Fruit fly (Drosophila melanogaster) whole organism, wandering third instar larva: ENCODE results near the gene GlnRS.

Source experiments
- Abd-B ChIP-seq: fragments of >200 bp; optimal IDR thresholded peaks from 2 replicates; lab custom pipeline; 2017; ENCODE audit warnings: missing biosample characterization, missing genetic modification characterization
- CG32264 ChIP-seq: fragments of 200-800 bp; sonication (Bioruptor generic); optimal IDR thresholded peaks from 2 replicates; lab custom pipeline; 2016; ENCODE audit warnings: missing biosample characterization, missing genetic modification characterization
- CG9705 ChIP-seq: fragments of 200-800 bp; sonication (Bioruptor generic); optimal IDR thresholded peaks from 2 replicates; lab custom pipeline; 2018; ENCODE audit warnings: missing biosample characterization, mild to moderate bottlenecking, missing genetic modification characterization
- CrebA ChIP-seq: fragments of 200-800 bp; sonication (Bioruptor generic); optimal IDR thresholded peaks from 2 replicates; lab custom pipeline; 2016; ENCODE audit warnings: missing biosample characterization, mild to moderate bottlenecking, missing genetic modification characterization, borderline replicate concordance
- Dfd ChIP-seq: fragments of >200 bp; optimal IDR thresholded peaks from 2 replicates; lab custom pipeline; 2017; ENCODE audit warnings: missing biosample characterization, missing genetic modification characterization
- Dif ChIP-seq: fragments of 200-275, 200-300 bp; sonication (Bioruptor generic); optimal IDR thresholded peaks from 2 replicates; lab custom pipeline; 2018; ENCODE audit warnings: missing biosample characterization, missing genetic modification characterization; ENCODE audit not compliant: partially characterized antibody
- GATAd ChIP-seq: sonication (Bioruptor generic); optimal IDR thresholded peaks from 2 replicates; lab custom pipeline; 2016; ENCODE audit warnings: missing biosample characterization, missing genetic modification characterization
- HLH106 ChIP-seq: fragments of 200-800 bp; optimal IDR thresholded peaks from 3 replicates; lab custom pipeline; 2019; ENCODE audit warnings: missing biosample characterization, mild to moderate bottlenecking, missing genetic modification characterization, moderate library complexity
- Hnf4 ChIP-seq: fragments of 200-800 bp; sonication (Bioruptor generic); optimal IDR thresholded peaks from 2 replicates; lab custom pipeline; 2016; ENCODE audit warnings: missing biosample characterization, mild to moderate bottlenecking, missing genetic modification characterization
- Hr78 ChIP-seq: fragments of >200 bp; optimal IDR thresholded peaks from 2 replicates; lab custom pipeline; 2017; ENCODE audit warnings: missing biosample characterization, missing genetic modification characterization
- Hr83 ChIP-seq: fragments of 200-300 bp; sonication (Bioruptor generic); optimal IDR thresholded peaks from 2 replicates; lab custom pipeline; 2016; ENCODE audit warnings: missing biosample characterization, mild to moderate bottlenecking, missing genetic modification characterization, moderate library complexity; ENCODE audit not compliant: poor library complexity, severe bottlenecking
- Jra ChIP-seq: sonication (Bioruptor generic); optimal IDR thresholded peaks from 2 replicates; lab custom pipeline; 2016; ENCODE audit warnings: missing biosample characterization, missing genetic modification characterization
- Mio ChIP-seq: sonication (Bioruptor generic); optimal IDR thresholded peaks from 2 replicates; lab custom pipeline; 2016; ENCODE audit warnings: missing biosample characterization, missing genetic modification characterization
- Myc ChIP-seq: fragments of >200 bp; optimal IDR thresholded peaks from 2 replicates; lab custom pipeline; 2017
- N ChIP-seq: fragments of >200 bp; optimal IDR thresholded peaks from 2 replicates; lab custom pipeline; 2018; ENCODE audit warnings: missing biosample characterization, missing external identifiers, missing genetic modification characterization
- OdsH ChIP-seq: fragments of 200-800 bp; sonication (Bioruptor generic); optimal IDR thresholded peaks from 2 replicates; lab custom pipeline; 2016; ENCODE audit warnings: missing biosample characterization, mild to moderate bottlenecking, missing genetic modification characterization
- Rel ChIP-seq, 2 experiments: fragments of 200-800 bp; sonication (Bioruptor generic) in 1 of 2; optimal IDR thresholded peaks; 2 replicates in 1 of 2; 3 replicates in 1 of 2; lab custom pipeline; 2016 to 2019; ENCODE audit warnings: mild to moderate bottlenecking in 2 of 2, missing biosample characterization in 2 of 2, missing genetic modification characterization in 2 of 2, moderate library complexity in 1 of 2
- Sp1 ChIP-seq: fragments of 200-800 bp; sonication (Bioruptor generic); optimal IDR thresholded peaks from 3 replicates; lab custom pipeline; 2019; ENCODE audit warnings: missing biosample characterization, mild to moderate bottlenecking, missing genetic modification characterization, moderate library complexity
- Vsx2 ChIP-seq: fragments of 200-300, 225-300 bp; sonication (Bioruptor generic); optimal IDR thresholded peaks from 2 replicates; lab custom pipeline; 2018; ENCODE audit warnings: missing biosample characterization, missing genetic modification characterization; ENCODE audit not compliant: partially characterized antibody
- br ChIP-seq: fragments of 200-800 bp; sonication (Bioruptor generic); optimal IDR thresholded peaks from 2 replicates; lab custom pipeline; 2016; ENCODE audit warnings: missing biosample characterization, missing genetic modification characterization
- brk ChIP-seq: fragments of 200-800 bp; sonication (Bioruptor generic); optimal IDR thresholded peaks from 2 replicates; lab custom pipeline; 2016; ENCODE audit warnings: missing biosample characterization, mild to moderate bottlenecking, missing genetic modification characterization
- dl ChIP-seq, 2 experiments: fragments of 175-275, 200-275 bp in 1 of 2; fragments of 200-275 bp in 1 of 2; sonication (Bioruptor generic); optimal IDR thresholded peaks; lab custom pipeline; 2018; ENCODE audit warnings: mild to moderate bottlenecking in 2 of 2, missing biosample characterization in 2 of 2, missing genetic modification characterization in 2 of 2, moderate library complexity in 2 of 2; ENCODE audit not compliant: partially characterized antibody in 2 of 2, insufficient read depth in 1 of 2
- dmrt93B ChIP-seq: fragments of 200-800 bp; sonication (Bioruptor generic); optimal IDR thresholded peaks from 2 replicates; lab custom pipeline; 2018; ENCODE audit warnings: missing biosample characterization, mild to moderate bottlenecking, missing genetic modification characterization
- dsf ChIP-seq: sonication (Bioruptor generic); optimal IDR thresholded peaks from 2 replicates; lab custom pipeline; 2016; ENCODE audit warnings: missing biosample characterization, missing genetic modification characterization, borderline replicate concordance
- ey ChIP-seq: fragments of 200-800 bp; sonication (Bioruptor generic); optimal IDR thresholded peaks from 2 replicates; lab custom pipeline; 2016; ENCODE audit warnings: missing biosample characterization, missing genetic modification characterization
- foxo ChIP-seq, 2 experiments: fragments of 200-800 bp; sonication (Bioruptor generic); optimal IDR thresholded peaks; 2 replicates in 1 of 2; 3 replicates in 1 of 2; lab custom pipeline; 2016 to 2017; ENCODE audit warnings: missing biosample characterization in 2 of 2, missing genetic modification characterization in 2 of 2
- fru ChIP-seq: fragments of 200-800 bp; sonication (Bioruptor generic); optimal IDR thresholded peaks from 3 replicates; lab custom pipeline; 2016; ENCODE audit warnings: missing biosample characterization, mild to moderate bottlenecking, missing genetic modification characterization
- h ChIP-seq: fragments of 200-800 bp; sonication (Bioruptor generic); optimal IDR thresholded peaks from 3 replicates; lab custom pipeline; 2016; ENCODE audit warnings: missing biosample characterization, mild to moderate bottlenecking, missing genetic modification characterization
- jim ChIP-seq: fragments of 175-275, 200-325 bp; sonication (Bioruptor generic); optimal IDR thresholded peaks from 2 replicates; lab custom pipeline; 2016; ENCODE audit warnings: missing biosample characterization, mild to moderate bottlenecking, missing genetic modification characterization
- lola ChIP-seq: fragments of >200 bp; optimal IDR thresholded peaks from 2 replicates; lab custom pipeline; 2017; ENCODE audit warnings: missing biosample characterization, missing genetic modification characterization
- pan ChIP-seq: fragments of >200 bp; optimal IDR thresholded peaks from 2 replicates; lab custom pipeline; 2017
- psq ChIP-seq: fragments of 200-800 bp; sonication (Bioruptor generic); optimal IDR thresholded peaks from 3 replicates; lab custom pipeline; 2017; ENCODE audit warnings: missing biosample characterization, mild to moderate bottlenecking, missing genetic modification characterization, moderate library complexity
- rgr ChIP-seq: fragments of 200-800 bp; sonication (Bioruptor generic); optimal IDR thresholded peaks from 3 replicates; lab custom pipeline; 2016; ENCODE audit warnings: missing biosample characterization, mild to moderate bottlenecking, missing genetic modification characterization
- sage ChIP-seq: fragments of 200-800 bp; sonication (Bioruptor generic); optimal IDR thresholded peaks from 2 replicates; lab custom pipeline; 2016; ENCODE audit warnings: missing biosample characterization, mild to moderate bottlenecking, missing genetic modification characterization
- sv ChIP-seq: fragments of 200-800 bp; sonication (Bioruptor generic); optimal IDR thresholded peaks from 3 replicates; lab custom pipeline; 2016; ENCODE audit warnings: missing biosample characterization, missing genetic modification characterization
- tai ChIP-seq: sonication (Bioruptor generic); optimal IDR thresholded peaks from 2 replicates; lab custom pipeline; 2016; ENCODE audit warnings: missing biosample characterization, missing genetic modification characterization
- usp ChIP-seq: fragments of >200 bp; optimal IDR thresholded peaks from 2 replicates; lab custom pipeline; 2017; ENCODE audit warnings: missing biosample characterization, missing genetic modification characterization
- woc ChIP-seq: sonication (Bioruptor generic); optimal IDR thresholded peaks from 2 replicates; lab custom pipeline; 2016; ENCODE audit warnings: missing biosample characterization, mild to moderate bottlenecking, missing genetic modification characterization

GlnRS gene

DNA sequence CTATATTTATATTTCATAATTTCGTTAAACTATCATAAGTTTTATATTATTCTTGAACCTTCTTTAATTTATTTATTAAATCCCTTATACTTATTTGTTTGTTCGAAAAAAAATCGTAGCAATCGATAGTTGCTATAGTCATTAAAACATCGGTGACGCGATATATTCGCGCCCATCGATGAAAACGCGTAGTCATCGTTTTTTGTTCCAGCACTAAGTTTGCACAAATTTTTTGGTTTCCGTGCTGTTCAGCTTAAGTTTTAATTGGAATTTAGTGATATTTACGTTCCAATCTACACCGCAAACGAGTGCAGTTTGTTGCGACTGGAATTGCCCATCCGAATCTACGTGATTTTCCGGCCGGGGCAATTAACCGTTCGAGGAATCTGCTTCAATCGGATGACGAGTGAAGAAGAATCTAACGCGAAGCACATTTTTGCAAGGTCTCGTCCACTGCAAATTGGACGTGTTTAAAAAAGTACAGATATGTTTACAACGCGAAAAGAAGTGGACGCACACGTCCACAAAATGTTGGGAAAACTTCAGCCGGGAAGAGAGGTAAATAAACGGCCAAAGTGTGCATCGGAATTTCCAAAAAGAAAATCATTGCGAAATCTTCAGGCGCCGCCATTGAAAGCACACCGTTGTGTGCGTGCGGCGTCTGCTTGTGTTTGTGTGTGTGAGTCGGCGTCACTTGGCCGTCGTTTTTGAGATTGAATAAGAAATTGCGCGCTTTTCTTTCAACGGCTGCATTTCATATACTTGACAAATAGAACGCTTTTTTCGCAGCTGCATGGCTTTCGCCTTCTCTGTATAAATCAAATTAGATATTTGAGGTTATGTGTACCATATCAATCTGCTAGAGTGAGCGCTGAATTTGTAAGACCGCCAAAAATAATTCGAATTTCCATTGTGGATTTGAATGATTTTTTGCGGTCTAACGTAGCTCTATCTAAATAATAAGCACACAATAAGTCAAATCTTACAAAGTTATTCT, 16.1 kb downstream of the GlnRS start, which contains the start of gene Nup358:
Gene Nup358 (plus strand): TSS at position 204 of the 997 bp plus-strand sequence.
- TF ChIP-seq Rel (GFP tag; optimal IDR thresholded peaks at IDR 0.05; lab: Kevin White, UChicago) (no peak), Rel (tag; optimal IDR thresholded peaks at IDR 0.05; lab: Kevin White, UChicago) (peak; percentile 18), Dif (GFP tag; lab: Kevin White, UChicago) (no peak), psq (GFP tag; lab: Kevin White, UChicago) (no peak), dmrt93B (GFP tag; lab: Kevin White, UChicago) (no peak), Sp1 (GFP tag; lab: Kevin White, UChicago) (peak; percentile 5)

DNA sequence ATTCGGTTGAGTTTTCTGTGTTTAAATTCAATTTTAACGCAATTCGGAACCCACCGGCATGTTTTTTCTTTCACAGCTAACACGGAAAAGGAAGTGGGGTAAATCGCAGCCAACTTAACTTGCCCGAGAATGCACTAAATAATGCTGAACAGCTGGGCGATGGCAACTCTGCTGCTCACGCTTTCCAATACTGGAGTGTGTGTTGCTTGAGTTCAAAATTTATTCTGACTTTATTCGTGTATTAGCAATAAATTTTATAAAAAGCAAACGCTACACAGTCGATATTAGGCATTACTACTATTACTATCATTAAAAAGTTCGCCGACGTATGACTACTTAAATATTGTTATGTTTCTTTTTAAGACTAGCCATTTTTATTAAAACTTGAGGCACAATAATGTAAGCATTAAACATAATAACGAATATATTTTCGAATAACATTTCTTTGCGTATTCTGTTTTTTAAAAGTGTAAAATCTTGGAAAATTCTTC, 18.1 kb downstream of the GlnRS start, which contains the start of the genes RpS27 and Nup37:
Gene RpS27 (minus strand): TSS at position 136 of the 491 bp plus-strand sequence.
Gene Nup37 (plus strand): TSS at position 280 of the 491 bp plus-strand sequence.
- TF ChIP-seq GATAd (GFP tag; lab: Kevin White, UChicago) (peak; percentile 89), N (GFP tag; lab: Kevin White, UChicago) (no peak), CG9705 (peak; percentile 99), Abd-B (GFP tag; lab: Kevin White, UChicago) (no peak), Vsx2 (GFP tag; lab: Kevin White, UChicago) (no peak), Dif (GFP tag; lab: Kevin White, UChicago) (no peak), fru (peak; percentile 96), sv (GFP tag; lab: Kevin White, UChicago) (peak; percentile 96), h (GFP tag; lab: Kevin White, UChicago) (peak; percentile 96), Hr78 (GFP tag; lab: Kevin White, UChicago) (no peak), woc (peak; percentile 77), Rel (GFP tag; optimal IDR thresholded peaks at IDR 0.05; lab: Kevin White, UChicago) (peak; percentile 53), Rel (tag; optimal IDR thresholded peaks at IDR 0.05; lab: Kevin White, UChicago) (peak; percentile 83), ey (GFP tag; lab: Kevin White, UChicago) (peak; percentile 90), tai (GFP tag; lab: Kevin White, UChicago) (no peak), foxo (GFP tag; optimal IDR thresholded peaks at IDR 0.05; lab: Kevin White, UChicago) (peak; percentile 81 to 97), Myc (lab: Kevin White, UChicago) (peak; percentile 25), dsf (peak; percentile 79), CG32264 (peak; percentile 91), pan (lab: Kevin White, UChicago) (no peak), usp (no peak), sage (GFP tag; lab: Kevin White, UChicago) (peak; percentile 66), brk (GFP tag; lab: Kevin White, UChicago) (no peak), br (peak; percentile 98), Hnf4 (GFP tag; lab: Kevin White, UChicago) (no peak), CrebA (no peak), Dfd (GFP tag; lab: Kevin White, UChicago) (no peak), lola (no peak), dmrt93B (GFP tag; lab: Kevin White, UChicago) (peak; percentile 99), HLH106 (peak; percentile 96), Sp1 (GFP tag; lab: Kevin White, UChicago) (peak; percentile 97), Hr83 (GFP tag; lab: Kevin White, UChicago) (peak; percentile 99), Mio (GFP tag; lab: Kevin White, UChicago) (peak; percentile 92), psq (GFP tag; lab: Kevin White, UChicago) (peak; percentile 89), OdsH (GFP tag; lab: Kevin White, UChicago) (peak; percentile 95), Jra (no peak), dl (GFP tag; optimal IDR thresholded peaks at IDR 0.05; lab: Kevin White, UChicago; ENCODE audit: insufficient read depth in 1 of 2, partially characterized antibody in 2 of 2) (no peak), rgr (GFP tag; lab: Kevin White, UChicago) (peak; percentile 99), jim (GFP tag; lab: Kevin White, UChicago) (peak; percentile 7)
- TF ChIP-seq, all 38 proteins: peak for 23
